Fruit fly (Drosophila melanogaster) whole organism, wandering third instar larva: ENCODE measurements around the gene Snap24.

Source experiments
- CG32264 ChIP-seq: fragments of 200-800 bp; sonication (Bioruptor generic); optimal IDR thresholded peaks from 2 replicates; lab custom pipeline; 2016; ENCODE audit warnings: missing biosample characterization, missing genetic modification characterization
- CG9705 ChIP-seq: fragments of 200-800 bp; sonication (Bioruptor generic); optimal IDR thresholded peaks from 2 replicates; lab custom pipeline; 2018; ENCODE audit warnings: missing biosample characterization, mild to moderate bottlenecking, missing genetic modification characterization
- CrebA ChIP-seq: fragments of 200-800 bp; sonication (Bioruptor generic); optimal IDR thresholded peaks from 2 replicates; lab custom pipeline; 2016; ENCODE audit warnings: missing biosample characterization, mild to moderate bottlenecking, missing genetic modification characterization, borderline replicate concordance
- Dfd ChIP-seq: fragments of >200 bp; optimal IDR thresholded peaks from 2 replicates; lab custom pipeline; 2017; ENCODE audit warnings: missing biosample characterization, missing genetic modification characterization
- Dif ChIP-seq: fragments of 200-275, 200-300 bp; sonication (Bioruptor generic); optimal IDR thresholded peaks from 2 replicates; lab custom pipeline; 2018; ENCODE audit warnings: missing biosample characterization, missing genetic modification characterization; ENCODE audit not compliant: partially characterized antibody
- GATAd ChIP-seq: sonication (Bioruptor generic); optimal IDR thresholded peaks from 2 replicates; lab custom pipeline; 2016; ENCODE audit warnings: missing biosample characterization, missing genetic modification characterization
- HLH106 ChIP-seq: fragments of 200-800 bp; optimal IDR thresholded peaks from 3 replicates; lab custom pipeline; 2019; ENCODE audit warnings: missing biosample characterization, mild to moderate bottlenecking, missing genetic modification characterization, moderate library complexity
- Hnf4 ChIP-seq: fragments of 200-800 bp; sonication (Bioruptor generic); optimal IDR thresholded peaks from 2 replicates; lab custom pipeline; 2016; ENCODE audit warnings: missing biosample characterization, mild to moderate bottlenecking, missing genetic modification characterization
- Hr83 ChIP-seq: fragments of 200-300 bp; sonication (Bioruptor generic); optimal IDR thresholded peaks from 2 replicates; lab custom pipeline; 2016; ENCODE audit warnings: missing biosample characterization, mild to moderate bottlenecking, missing genetic modification characterization, moderate library complexity; ENCODE audit not compliant: poor library complexity, severe bottlenecking
- Jra ChIP-seq: sonication (Bioruptor generic); optimal IDR thresholded peaks from 2 replicates; lab custom pipeline; 2016; ENCODE audit warnings: missing biosample characterization, missing genetic modification characterization
- Mio ChIP-seq: sonication (Bioruptor generic); optimal IDR thresholded peaks from 2 replicates; lab custom pipeline; 2016; ENCODE audit warnings: missing biosample characterization, missing genetic modification characterization
- Myc ChIP-seq: fragments of >200 bp; optimal IDR thresholded peaks from 2 replicates; lab custom pipeline; 2017
- N ChIP-seq: fragments of >200 bp; optimal IDR thresholded peaks from 2 replicates; lab custom pipeline; 2018; ENCODE audit warnings: missing biosample characterization, missing external identifiers, missing genetic modification characterization
- OdsH ChIP-seq: fragments of 200-800 bp; sonication (Bioruptor generic); optimal IDR thresholded peaks from 2 replicates; lab custom pipeline; 2016; ENCODE audit warnings: missing biosample characterization, mild to moderate bottlenecking, missing genetic modification characterization
- Rel ChIP-seq, 2 experiments: fragments of 200-800 bp; sonication (Bioruptor generic) in 1 of 2; optimal IDR thresholded peaks; 2 replicates in 1 of 2; 3 replicates in 1 of 2; lab custom pipeline; 2016 to 2019; ENCODE audit warnings: mild to moderate bottlenecking in 2 of 2, missing biosample characterization in 2 of 2, missing genetic modification characterization in 2 of 2, moderate library complexity in 1 of 2
- Sp1 ChIP-seq: fragments of 200-800 bp; sonication (Bioruptor generic); optimal IDR thresholded peaks from 3 replicates; lab custom pipeline; 2019; ENCODE audit warnings: missing biosample characterization, mild to moderate bottlenecking, missing genetic modification characterization, moderate library complexity
- Vsx2 ChIP-seq: fragments of 200-300, 225-300 bp; sonication (Bioruptor generic); optimal IDR thresholded peaks from 2 replicates; lab custom pipeline; 2018; ENCODE audit warnings: missing biosample characterization, missing genetic modification characterization; ENCODE audit not compliant: partially characterized antibody
- br ChIP-seq: fragments of 200-800 bp; sonication (Bioruptor generic); optimal IDR thresholded peaks from 2 replicates; lab custom pipeline; 2016; ENCODE audit warnings: missing biosample characterization, missing genetic modification characterization
- brk ChIP-seq: fragments of 200-800 bp; sonication (Bioruptor generic); optimal IDR thresholded peaks from 2 replicates; lab custom pipeline; 2016; ENCODE audit warnings: missing biosample characterization, mild to moderate bottlenecking, missing genetic modification characterization
- dl ChIP-seq, 2 experiments: fragments of 175-275, 200-275 bp in 1 of 2; fragments of 200-275 bp in 1 of 2; sonication (Bioruptor generic); optimal IDR thresholded peaks; lab custom pipeline; 2018; ENCODE audit warnings: mild to moderate bottlenecking in 2 of 2, missing biosample characterization in 2 of 2, missing genetic modification characterization in 2 of 2, moderate library complexity in 2 of 2; ENCODE audit not compliant: partially characterized antibody in 2 of 2, insufficient read depth in 1 of 2
- dmrt93B ChIP-seq: fragments of 200-800 bp; sonication (Bioruptor generic); optimal IDR thresholded peaks from 2 replicates; lab custom pipeline; 2018; ENCODE audit warnings: missing biosample characterization, mild to moderate bottlenecking, missing genetic modification characterization
- dsf ChIP-seq: sonication (Bioruptor generic); optimal IDR thresholded peaks from 2 replicates; lab custom pipeline; 2016; ENCODE audit warnings: missing biosample characterization, missing genetic modification characterization, borderline replicate concordance
- ey ChIP-seq: fragments of 200-800 bp; sonication (Bioruptor generic); optimal IDR thresholded peaks from 2 replicates; lab custom pipeline; 2016; ENCODE audit warnings: missing biosample characterization, missing genetic modification characterization
- foxo ChIP-seq, 2 experiments: fragments of 200-800 bp; sonication (Bioruptor generic); optimal IDR thresholded peaks; 2 replicates in 1 of 2; 3 replicates in 1 of 2; lab custom pipeline; 2016 to 2017; ENCODE audit warnings: missing biosample characterization in 2 of 2, missing genetic modification characterization in 2 of 2
- fru ChIP-seq: fragments of 200-800 bp; sonication (Bioruptor generic); optimal IDR thresholded peaks from 3 replicates; lab custom pipeline; 2016; ENCODE audit warnings: missing biosample characterization, mild to moderate bottlenecking, missing genetic modification characterization
- h ChIP-seq: fragments of 200-800 bp; sonication (Bioruptor generic); optimal IDR thresholded peaks from 3 replicates; lab custom pipeline; 2016; ENCODE audit warnings: missing biosample characterization, mild to moderate bottlenecking, missing genetic modification characterization
- jim ChIP-seq: fragments of 175-275, 200-325 bp; sonication (Bioruptor generic); optimal IDR thresholded peaks from 2 replicates; lab custom pipeline; 2016; ENCODE audit warnings: missing biosample characterization, mild to moderate bottlenecking, missing genetic modification characterization
- lola ChIP-seq: fragments of >200 bp; optimal IDR thresholded peaks from 2 replicates; lab custom pipeline; 2017; ENCODE audit warnings: missing biosample characterization, missing genetic modification characterization
- pan ChIP-seq: fragments of >200 bp; optimal IDR thresholded peaks from 2 replicates; lab custom pipeline; 2017
- psq ChIP-seq: fragments of 200-800 bp; sonication (Bioruptor generic); optimal IDR thresholded peaks from 3 replicates; lab custom pipeline; 2017; ENCODE audit warnings: missing biosample characterization, mild to moderate bottlenecking, missing genetic modification characterization, moderate library complexity
- rgr ChIP-seq: fragments of 200-800 bp; sonication (Bioruptor generic); optimal IDR thresholded peaks from 3 replicates; lab custom pipeline; 2016; ENCODE audit warnings: missing biosample characterization, mild to moderate bottlenecking, missing genetic modification characterization
- sv ChIP-seq: fragments of 200-800 bp; sonication (Bioruptor generic); optimal IDR thresholded peaks from 3 replicates; lab custom pipeline; 2016; ENCODE audit warnings: missing biosample characterization, missing genetic modification characterization
- tai ChIP-seq: sonication (Bioruptor generic); optimal IDR thresholded peaks from 2 replicates; lab custom pipeline; 2016; ENCODE audit warnings: missing biosample characterization, missing genetic modification characterization
- usp ChIP-seq: fragments of >200 bp; optimal IDR thresholded peaks from 2 replicates; lab custom pipeline; 2017; ENCODE audit warnings: missing biosample characterization, missing genetic modification characterization

Gene Snap24

dm6 chr3R:9784341-9785062 is 21.6 kb upstream of the Snap24 start, which contains the start of the genes MtnA and CG8500:
Gene MtnA, minus strand, starts transcription at chr3R:9784370.
Gene CG8500, plus strand, starts transcription at chr3R:9784653.
- TF ChIP-seq dl (GFP tag; optimal IDR thresholded peaks at IDR 0.05; lab: Kevin White, UChicago; ENCODE audit: insufficient read depth in 1 of 2, partially characterized antibody in 2 of 2) (peak; percentile 97 to 99), Myc (lab: Kevin White, UChicago) (peak; percentile 8), Vsx2 (GFP tag; lab: Kevin White, UChicago) (peak; percentile 100), jim (GFP tag; lab: Kevin White, UChicago) (no peak), tai (GFP tag; lab: Kevin White, UChicago) (no peak), foxo (GFP tag; optimal IDR thresholded peaks at IDR 0.05; lab: Kevin White, UChicago) (peak in 1 of 2 experiments; percentile 8), rgr (peak; percentile 48), Hnf4 (no peak), h (GFP tag; lab: Kevin White, UChicago) (peak; percentile 17), Rel (GFP tag; optimal IDR thresholded peaks at IDR 0.05; lab: Kevin White, UChicago) (no peak), Rel (tag; optimal IDR thresholded peaks at IDR 0.05; lab: Kevin White, UChicago) (peak; percentile 54), Dif (GFP tag; lab: Kevin White, UChicago) (peak; percentile 100)

- TF ChIP-seq Hnf4 (peak; percentile 33), Dfd (GFP tag; lab: Kevin White, UChicago) (no peak)
Measured at dm6 chr3R:9783240-9783917, 20.4 kb upstream of the Snap24 start.

- TF ChIP-seq Dif (GFP tag; lab: Kevin White, UChicago) (no peak), psq (GFP tag; lab: Kevin White, UChicago) (no peak), dmrt93B (no peak), brk (no peak)
Measured at dm6 chr3R:9779764-9780163, 16.8 kb upstream of the Snap24 start, which contains the start of gene CG12947. Gene CG12947, plus strand, starts transcription at chr3R:9780064.

DNA sequence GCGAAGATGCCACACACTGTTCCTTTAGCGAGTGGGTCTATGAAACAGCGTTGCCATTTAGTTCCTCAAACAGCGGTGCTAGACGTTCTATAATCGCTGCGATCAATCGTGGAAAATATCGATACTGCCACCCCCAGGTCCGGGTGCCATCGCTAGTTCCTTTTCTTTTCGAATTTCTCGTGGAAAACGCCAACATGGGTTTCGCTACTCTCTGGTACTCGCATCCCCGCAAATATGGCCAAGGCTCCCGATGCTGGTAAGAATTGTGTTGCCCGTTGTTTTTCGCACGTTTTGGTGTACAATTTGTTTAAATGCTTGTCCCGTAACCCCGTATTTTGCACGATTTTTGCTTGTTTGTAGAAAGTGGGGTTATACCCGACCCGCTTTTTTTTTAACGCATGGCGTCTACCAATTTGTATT is 15.0 kb upstream of the Snap24 start, which contains the start of gene RpS29:
Gene RpS29, plus strand, starts transcription at position 102 of the 420 bp plus-strand sequence.
- no peak for TF ChIP-seq dl (GFP tag; optimal IDR thresholded peaks at IDR 0.05; lab: Kevin White, UChicago; ENCODE audit: insufficient read depth in 1 of 2, partially characterized antibody in 2 of 2)
- TF ChIP-seq Myc (lab: Kevin White, UChicago), result peak; percentile 70
- TF ChIP-seq CrebA, result no peak
- peak; percentile 72 for TF ChIP-seq fru (GFP tag; lab: Kevin White, UChicago)
- peak; percentile 28 for TF ChIP-seq Dif (GFP tag; lab: Kevin White, UChicago)
- TF ChIP-seq Jra (GFP tag; lab: Kevin White, UChicago), result peak; percentile 67
- TF ChIP-seq Mio, result no peak
- TF ChIP-seq br (GFP tag; lab: Kevin White, UChicago), result peak; percentile 83
- peak; percentile 83 for TF ChIP-seq sv
- TF ChIP-seq lola, result no peak
- peak; percentile 77 for TF ChIP-seq ey (GFP tag; lab: Kevin White, UChicago)
- TF ChIP-seq pan (lab: Kevin White, UChicago), result no peak
- TF ChIP-seq brk, result no peak
- TF ChIP-seq dmrt93B, result peak; percentile 74
- TF ChIP-seq OdsH (GFP tag; lab: Kevin White, UChicago), result peak; percentile 73
- TF ChIP-seq GATAd (GFP tag; lab: Kevin White, UChicago), result no peak
- TF ChIP-seq Vsx2 (GFP tag; lab: Kevin White, UChicago), result no peak
- TF ChIP-seq Sp1 (GFP tag; lab: Kevin White, UChicago), result peak; percentile 72
- TF ChIP-seq Hnf4, result peak; percentile 84
- TF ChIP-seq jim (GFP tag; lab: Kevin White, UChicago), result peak; percentile 92
- TF ChIP-seq h (GFP tag; lab: Kevin White, UChicago), result peak; percentile 86
- TF ChIP-seq psq (GFP tag; lab: Kevin White, UChicago), result peak; percentile 68
- TF ChIP-seq usp (GFP tag; lab: Kevin White, UChicago), result no peak
- TF ChIP-seq CG9705 (GFP tag; lab: Kevin White, UChicago), result peak; percentile 85
- peak; percentile 72 for TF ChIP-seq HLH106 (tag; lab: Kevin White, UChicago)
- peak; percentile 48 for TF ChIP-seq dsf (GFP tag; lab: Kevin White, UChicago)
- TF ChIP-seq rgr, result peak; percentile 87
- TF ChIP-seq Rel (GFP tag; optimal IDR thresholded peaks at IDR 0.05; lab: Kevin White, UChicago), result no peak
- peak; percentile 69 for TF ChIP-seq Rel (tag; optimal IDR thresholded peaks at IDR 0.05; lab: Kevin White, UChicago)
- peak in 1 of 2 experiments; percentile 91 for TF ChIP-seq foxo (GFP tag; optimal IDR thresholded peaks at IDR 0.05; lab: Kevin White, UChicago)
- peak; percentile 98 for TF ChIP-seq Hr83 (GFP tag; lab: Kevin White, UChicago)
- TF ChIP-seq tai (GFP tag; lab: Kevin White, UChicago), result no peak
- no peak for TF ChIP-seq N (GFP tag; lab: Kevin White, UChicago)
- TF ChIP-seq CG32264 (GFP tag; lab: Kevin White, UChicago), result no peak
- TF ChIP-seq, all 38 proteins: peak for 21
